Fruit fly (Drosophila melanogaster) S2 (cell line): ENCODE measurements around the gene Rrp5.

Source experiments
- CG8478 ChIP-seq: fragments of >200 bp; optimal IDR thresholded peaks from 2 replicates; lab custom pipeline; 2018
- CTCF ChIP-seq, 2 experiments: fragments of >200 bp; optimal IDR thresholded peaks; 2 replicates each; lab custom pipeline; 2018

Gene Rrp5

DNA sequence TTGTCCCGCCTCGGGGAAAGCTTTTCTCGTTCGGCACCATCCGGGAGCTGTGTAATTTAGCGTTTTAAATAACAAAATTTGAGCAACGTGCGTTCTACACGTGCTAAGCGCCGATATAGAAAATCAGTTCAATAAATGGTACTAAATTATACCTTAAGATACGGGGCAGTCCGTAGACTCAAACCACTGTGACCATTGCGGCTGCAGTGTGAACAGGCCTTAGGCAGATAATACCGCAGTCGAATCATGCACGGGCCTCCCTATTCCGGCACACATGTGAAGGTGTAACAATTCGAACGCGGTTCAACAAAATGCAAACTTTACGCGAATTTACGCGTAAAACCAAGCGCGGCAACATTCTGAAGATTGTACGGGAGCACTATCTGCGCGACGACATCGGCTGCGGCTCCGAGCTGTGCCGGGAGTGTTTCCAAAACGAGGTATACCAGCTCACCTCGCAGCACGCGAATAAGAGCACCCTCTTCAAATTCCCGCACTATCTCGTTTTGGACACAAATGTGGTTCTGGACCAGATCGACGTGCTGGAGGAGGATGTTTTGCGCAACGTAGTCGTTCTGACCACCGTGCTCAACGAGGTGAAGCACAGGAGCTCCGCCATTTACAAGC is at the start of gene Rrp5, which contains the start of gene Dis3:
Gene Rrp5, minus strand, starts transcription at position 135 of the 627 bp plus-strand sequence.
Gene Dis3, plus strand, starts transcription at position 252 of the 627 bp plus-strand sequence.
- peak; percentile 57 to 66 for TF ChIP-seq CTCF (optimal IDR thresholded peaks at IDR 0.05; lab: Kevin White, UChicago)
- no peak for TF ChIP-seq CG8478 (lab: Kevin White, UChicago)

DNA sequence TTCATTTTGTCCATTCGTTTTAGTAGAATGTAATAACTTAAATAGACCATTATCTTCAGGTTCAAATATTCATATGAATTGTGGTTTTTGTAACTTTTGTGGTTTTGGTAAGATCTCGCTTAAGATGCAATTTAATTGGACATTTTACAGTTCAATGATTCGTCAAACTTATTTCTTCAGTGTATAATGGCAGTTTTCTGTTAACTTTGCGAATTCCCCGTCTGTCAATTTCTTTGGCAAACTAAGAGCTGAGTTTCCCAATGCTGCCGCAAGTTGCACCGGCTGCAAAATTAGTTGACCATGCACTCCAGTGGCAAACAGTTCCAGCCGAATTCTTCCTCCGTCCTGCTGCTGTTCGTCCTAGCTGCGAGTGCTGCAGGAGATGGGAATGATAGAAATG is 43.4 kb upstream of the Rrp5 start, which contains the start of gene CG33342:
Gene CG33342, plus strand, starts transcription at position 301 of the 400 bp plus-strand sequence.
- TF ChIP-seq CTCF (optimal IDR thresholded peaks at IDR 0.05; lab: Kevin White, UChicago) (no peak), CG8478 (lab: Kevin White, UChicago) (no peak)

DNA sequence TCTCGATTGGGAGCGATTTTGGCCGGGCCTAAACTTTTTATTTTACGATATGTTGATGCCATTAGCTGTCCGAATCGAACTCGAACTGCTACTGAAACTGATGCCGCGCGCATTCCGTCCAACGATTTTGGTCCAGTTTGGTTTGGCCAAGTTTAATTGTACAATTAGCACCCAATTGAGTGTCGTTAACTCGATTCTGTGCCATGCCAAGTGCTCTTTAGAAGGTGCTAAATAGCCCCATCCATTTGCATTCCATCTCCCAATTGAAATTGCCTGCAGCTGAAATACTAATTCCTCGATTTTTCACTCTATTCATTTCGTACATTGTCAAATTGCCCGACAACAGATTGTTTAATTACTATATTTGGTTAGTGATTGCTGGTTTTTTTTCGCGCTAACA is 42.4 kb upstream of the Rrp5 start, which contains the start of gene CG17781:
Gene CG17781, minus strand, starts transcription at position 101 of the 400 bp plus-strand sequence.
- TF ChIP-seq CTCF (optimal IDR thresholded peaks at IDR 0.05; lab: Kevin White, UChicago) = no peak
- TF ChIP-seq CG8478 (lab: Kevin White, UChicago) = no peak

DNA sequence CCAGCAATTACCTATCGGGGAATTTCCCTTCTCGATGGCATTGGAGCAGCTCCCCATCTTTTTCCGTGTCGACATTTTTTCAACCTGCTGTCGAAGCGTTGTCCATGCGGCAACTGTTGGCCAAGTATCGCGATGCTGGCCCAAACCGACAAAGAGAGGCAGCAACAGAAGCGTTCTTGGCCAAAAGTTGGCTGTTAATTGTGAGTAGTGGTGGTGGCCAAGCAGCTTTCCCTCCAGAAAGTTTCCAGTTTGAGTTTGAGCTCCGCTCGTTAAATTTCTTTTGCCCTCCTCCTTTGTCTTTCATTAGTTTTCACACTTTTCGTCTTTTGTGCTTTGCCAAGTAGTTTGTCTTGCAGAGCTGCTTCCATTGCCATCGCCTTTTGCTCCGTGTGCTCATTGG is 39.5 kb upstream of the Rrp5 start, which contains the start of gene CG17782:
Gene CG17782, minus strand, starts transcription at position 101 of the 400 bp plus-strand sequence.
- TF ChIP-seq CTCF (optimal IDR thresholded peaks at IDR 0.05; lab: Kevin White, UChicago) (no peak), CG8478 (lab: Kevin White, UChicago) (no peak)

DNA sequence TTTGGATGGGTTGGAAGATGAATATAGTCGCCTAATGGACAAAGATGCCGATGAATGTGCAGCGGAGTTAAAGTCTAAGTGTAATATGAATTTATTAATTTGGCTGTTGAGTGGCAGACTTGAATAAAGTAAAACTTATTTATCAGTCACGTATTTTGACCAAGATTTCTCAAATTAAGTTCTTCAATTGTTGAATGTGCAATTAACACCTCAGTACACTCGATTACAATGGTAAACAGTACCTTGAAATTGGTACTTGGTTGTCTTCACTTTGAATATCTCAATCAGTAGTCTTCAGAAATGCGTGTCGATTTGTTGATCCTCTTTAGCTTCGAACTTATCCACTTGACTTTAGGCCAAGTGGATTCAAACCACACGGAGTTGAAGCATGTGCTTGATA is 36.2 kb upstream of the Rrp5 start, which contains the start of gene CG13614:
Gene CG13614, plus strand, starts transcription at position 301 of the 400 bp plus-strand sequence.
- TF ChIP-seq CG8478 (lab: Kevin White, UChicago) = no peak
- no peak for TF ChIP-seq CTCF (optimal IDR thresholded peaks at IDR 0.05; lab: Kevin White, UChicago)

DNA sequence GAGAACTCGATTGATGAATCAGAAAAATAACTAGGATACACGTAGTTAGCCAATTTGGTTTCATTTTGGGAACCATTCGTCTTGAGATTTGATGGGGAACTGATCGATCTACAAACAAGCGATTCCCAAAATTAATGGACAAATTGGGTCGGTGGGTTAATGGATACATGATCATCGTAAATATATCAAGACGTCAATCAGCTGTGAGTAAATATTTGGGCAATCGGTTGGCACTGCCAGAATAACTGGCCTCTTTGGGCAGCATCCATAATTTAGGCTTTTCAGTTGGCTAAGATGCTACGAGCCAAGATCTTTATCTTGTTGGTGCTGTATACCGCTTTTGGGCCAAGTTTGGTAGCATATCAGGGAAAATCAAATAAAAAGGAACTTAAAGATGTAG is 34.9 kb upstream of the Rrp5 start, which contains the start of the genes CG42812 and CG33341:
Gene CG42812, minus strand, starts transcription at position 101 of the 400 bp plus-strand sequence.
Gene CG33341, plus strand, starts transcription at position 295 of the 400 bp plus-strand sequence.
- no peak for TF ChIP-seq CTCF (optimal IDR thresholded peaks at IDR 0.05; lab: Kevin White, UChicago)
- TF ChIP-seq CG8478 (lab: Kevin White, UChicago) = no peak

DNA sequence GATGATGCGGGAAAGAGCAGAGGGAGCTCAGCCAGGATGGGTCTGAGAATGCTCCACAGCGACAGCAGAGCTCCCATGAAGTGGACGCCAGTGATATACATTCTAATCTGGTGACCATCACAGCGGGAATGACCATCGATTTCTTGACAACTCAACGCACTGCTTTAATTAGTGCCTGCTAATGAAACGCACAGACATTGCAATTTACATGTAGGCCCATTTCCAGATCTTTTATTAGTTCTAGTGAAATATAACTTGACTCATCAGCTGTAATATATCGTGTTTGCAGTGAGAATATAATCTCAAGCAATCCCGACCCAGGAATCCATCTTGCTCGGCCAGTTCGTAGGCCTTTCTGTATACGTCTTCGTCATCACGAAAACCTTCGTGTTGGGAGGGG is 34.0 kb upstream of the Rrp5 start, which contains the start of gene CG42811:
Gene CG42811, minus strand, starts transcription at position 101 of the 400 bp plus-strand sequence.
- TF ChIP-seq CTCF (optimal IDR thresholded peaks at IDR 0.05; lab: Kevin White, UChicago) = no peak
- no peak for TF ChIP-seq CG8478 (lab: Kevin White, UChicago)

DNA sequence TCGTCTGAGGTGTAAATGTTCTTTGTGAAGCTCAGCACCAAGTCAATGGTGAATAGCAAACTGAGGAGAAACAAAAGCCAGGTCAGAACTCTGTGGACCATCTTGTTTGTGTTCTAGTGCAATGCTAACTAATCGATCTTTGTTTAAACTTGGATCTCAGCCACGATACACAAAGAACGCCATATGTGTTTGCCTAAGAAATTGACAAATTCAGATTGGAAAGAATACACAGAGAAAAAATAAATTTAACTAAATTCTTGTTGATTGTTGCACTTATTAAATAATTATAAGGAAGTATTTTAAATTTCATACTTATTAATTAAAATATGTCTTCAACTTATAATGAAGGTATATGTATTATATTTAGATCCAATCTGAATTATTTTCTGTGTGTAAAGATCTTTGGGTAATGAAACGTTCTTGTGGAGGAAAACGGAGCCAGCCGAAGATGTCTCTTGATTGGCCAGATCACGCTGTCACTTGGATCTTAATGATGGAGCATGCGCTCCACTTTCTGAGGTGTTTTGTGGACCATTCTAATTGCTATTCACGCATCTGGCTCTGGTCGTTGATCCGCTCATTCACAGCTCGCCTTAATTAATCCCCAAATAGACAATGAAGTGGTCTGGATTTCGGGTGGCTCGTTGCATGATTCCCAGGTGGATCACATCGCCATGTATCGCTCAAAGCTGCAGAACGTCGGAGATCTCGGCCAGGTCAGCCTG is 31.9 kb upstream of the Rrp5 start, which contains the start of the genes CG17784 and CG13613:
Gene CG17784, minus strand, starts transcription at position 101 of the 725 bp plus-strand sequence.
Gene CG13613, plus strand, starts transcription at position 675 of the 725 bp plus-strand sequence.
- TF ChIP-seq CG8478 (lab: Kevin White, UChicago) (no peak), CTCF (optimal IDR thresholded peaks at IDR 0.05; lab: Kevin White, UChicago) (no peak)

DNA sequence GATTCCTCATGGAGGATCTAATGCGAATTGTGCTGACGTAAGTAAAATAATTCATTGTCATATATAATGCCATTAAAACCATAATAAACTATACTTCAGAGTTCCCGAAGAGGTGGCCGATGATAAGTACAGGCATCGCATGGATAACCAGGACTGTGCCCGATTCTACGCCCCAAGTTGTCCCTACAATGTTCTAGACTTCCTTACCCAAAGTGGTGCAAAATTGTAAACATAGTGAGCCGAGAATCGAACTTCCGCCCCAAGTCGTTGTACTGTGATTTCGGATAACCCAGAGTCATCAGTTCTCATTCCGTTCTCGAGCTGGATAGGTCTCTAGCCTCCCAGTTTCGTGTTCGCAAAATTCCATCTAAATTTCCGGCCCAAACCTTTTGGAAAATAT is 29.7 kb upstream of the Rrp5 start, which contains the start of gene CG33340:
Gene CG33340, plus strand, starts transcription at position 301 of the 400 bp plus-strand sequence.
- TF ChIP-seq CG8478 (lab: Kevin White, UChicago) (no peak), CTCF (optimal IDR thresholded peaks at IDR 0.05; lab: Kevin White, UChicago) (no peak)

DNA sequence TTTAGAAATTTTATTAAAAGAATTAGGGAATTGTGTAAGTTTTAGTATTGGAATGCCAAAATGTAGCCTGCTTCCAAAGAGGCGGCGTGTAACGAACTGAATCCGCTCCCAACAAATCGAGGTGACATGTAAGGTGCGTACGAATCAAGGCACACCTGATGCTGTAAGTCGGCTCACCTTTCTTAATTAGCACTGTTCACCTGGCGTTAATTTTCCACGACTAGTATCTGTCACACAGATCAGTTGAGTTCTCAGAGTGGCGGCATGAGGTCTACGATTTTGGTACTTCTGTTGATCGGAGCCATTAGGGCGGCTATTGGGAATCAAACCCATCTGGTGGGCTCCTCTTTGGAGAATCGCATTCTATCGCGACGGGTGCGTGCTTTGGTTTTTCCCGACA is 28.5 kb upstream of the Rrp5 start, which contains the start of the genes CG5762 and CG33339:
Gene CG5762, minus strand, starts transcription at position 101 of the 400 bp plus-strand sequence.
Gene CG33339, plus strand, starts transcription at position 265 of the 400 bp plus-strand sequence.
- TF ChIP-seq CG8478 (lab: Kevin White, UChicago) (no peak), CTCF (optimal IDR thresholded peaks at IDR 0.05; lab: Kevin White, UChicago) (no peak)

DNA sequence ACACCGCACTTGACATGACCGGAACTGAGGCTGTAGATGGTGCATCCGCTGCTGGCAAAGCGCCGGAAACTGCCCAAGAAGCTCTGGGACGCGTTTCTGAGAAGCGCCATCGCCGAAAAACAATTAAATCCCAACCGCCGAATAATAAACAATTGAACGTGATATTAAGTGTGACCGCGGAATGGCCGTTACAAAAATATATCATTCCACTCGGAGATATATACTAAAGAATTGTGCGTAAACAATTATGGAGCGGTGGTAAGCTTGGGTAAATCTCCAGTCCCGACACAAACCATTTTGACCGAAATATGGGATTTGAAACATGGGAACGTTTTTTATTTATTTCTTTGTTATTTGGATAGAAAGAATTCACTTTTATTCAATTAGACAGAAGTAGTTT is 26.8 kb upstream of the Rrp5 start, which contains the start of gene CG18528:
Gene CG18528, minus strand, starts transcription at position 188 of the 400 bp plus-strand sequence.
- TF ChIP-seq CTCF (optimal IDR thresholded peaks at IDR 0.05; lab: Kevin White, UChicago) (peak; percentile 16 to 64), CG8478 (lab: Kevin White, UChicago) (no peak)

DNA sequence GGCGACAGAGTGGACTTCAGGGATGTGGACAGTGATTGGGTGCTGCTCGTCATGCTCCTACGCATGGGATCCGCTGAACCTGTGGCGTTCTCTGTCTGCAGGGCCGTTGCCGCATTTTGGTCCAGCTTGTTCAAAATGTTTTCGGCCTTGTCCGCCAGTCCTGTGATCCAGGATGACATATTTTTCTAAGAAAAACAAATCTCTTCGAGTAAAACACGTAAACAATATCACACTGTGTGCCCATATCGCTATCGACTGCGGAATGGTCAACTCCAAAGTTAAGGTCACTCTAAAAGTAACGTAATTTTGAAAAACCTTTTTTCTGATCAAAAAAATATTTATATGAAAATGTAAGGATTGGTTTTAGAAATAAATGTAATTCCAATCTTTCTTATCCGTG is 24.6 kb upstream of the Rrp5 start, which contains the start of gene Golgin84:
Gene Golgin84, minus strand, starts transcription at position 241 of the 400 bp plus-strand sequence.
- no peak for TF ChIP-seq CTCF (optimal IDR thresholded peaks at IDR 0.05; lab: Kevin White, UChicago)

DNA sequence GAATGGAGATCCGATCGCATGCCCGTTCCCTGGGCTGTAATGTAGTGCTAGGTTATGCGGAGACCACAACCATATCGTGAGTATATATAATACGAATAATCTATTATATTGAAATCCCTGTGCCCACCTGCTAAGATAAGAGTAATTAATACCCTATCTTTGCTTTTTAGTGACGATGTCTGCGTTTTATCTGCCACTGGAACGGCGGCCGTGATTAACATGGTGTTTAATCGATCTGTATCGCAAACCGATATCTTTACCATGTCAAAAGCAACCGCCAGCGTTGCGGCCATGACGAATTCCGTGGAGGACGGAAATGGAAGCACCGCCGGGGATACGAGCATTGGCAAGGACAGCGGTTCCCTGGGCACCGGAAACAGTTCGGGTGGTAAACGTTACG is 20.3 kb upstream of the Rrp5 start:
- TF ChIP-seq CG8478 (lab: Kevin White, UChicago) (no peak), CTCF (optimal IDR thresholded peaks at IDR 0.05; lab: Kevin White, UChicago) (no peak)
